Fruit fly (Drosophila melanogaster) whole organism, pupa: Measurements from ENCODE around the gene CG31347.
A peak's percentile ranks its signal among the peaks of the same experiment; 100 is the strongest.

Source experiments
- CG10348 ChIP-seq: fragments of 200-800 bp; sonication (Bioruptor generic); IDR thresholded peaks from 2 replicates; pipeline ENCODE4 v1.3.6; 2022; ENCODE audit warnings: missing biosample characterization, missing genetic modification characterization
- CG12605 ChIP-seq: fragments of 200-800 bp; sonication (Bioruptor generic); IDR thresholded peaks from 2 replicates; pipeline ENCODE4 v1.3.6; 2022; ENCODE audit warnings: missing biosample characterization, missing genetic modification characterization
- CG13204 ChIP-seq: fragments of 200-800 bp; sonication (Bioruptor generic); optimal IDR thresholded peaks from 2 replicates; lab custom pipeline; 2018; ENCODE audit warnings: missing biosample characterization, mild to moderate bottlenecking, missing genetic modification characterization, moderate library complexity
- CG14655 ChIP-seq: fragments of 200-800 bp; sonication (Bioruptor generic); optimal IDR thresholded peaks from 3 replicates; lab custom pipeline; 2017; ENCODE audit warnings: mild to moderate bottlenecking, missing biosample characterization, missing genetic modification reagents, missing genetic modification characterization
- CG15710 ChIP-seq: fragments of 200-800 bp; sonication (Bioruptor generic); optimal IDR thresholded peaks from 2 replicates; lab custom pipeline; 2018; ENCODE audit warnings: missing biosample characterization, mild to moderate bottlenecking, missing genetic modification characterization, moderate library complexity
- CG17806 ChIP-seq: fragments of 200-800 bp; sonication (Bioruptor generic); optimal IDR thresholded peaks from 2 replicates; lab custom pipeline; 2018; ENCODE audit warnings: missing biosample characterization, mild to moderate bottlenecking, missing genetic modification characterization, moderate library complexity
- CG32121 ChIP-seq: fragments of 200-800 bp; sonication (Bioruptor generic); IDR thresholded peaks from 2 replicates; pipeline ENCODE4 v1.3.6; 2022; ENCODE audit warnings: missing biosample characterization, missing genetic modification characterization
- CG34367 ChIP-seq: fragments of 200-800 bp; sonication (Bioruptor generic); optimal IDR thresholded peaks from 2 replicates; lab custom pipeline; 2018; ENCODE audit warnings: missing biosample characterization, mild to moderate bottlenecking, missing genetic modification characterization
- CG4496 ChIP-seq: fragments of 200-800 bp; sonication (Bioruptor generic); IDR thresholded peaks from 3 replicates; pipeline ENCODE4 v1.3.6; 2022; ENCODE audit warnings: missing biosample characterization, missing genetic modification characterization
- CG8159 ChIP-seq: fragments of 200-800 bp; sonication (Bioruptor generic); optimal IDR thresholded peaks from 3 replicates; lab custom pipeline; 2018; ENCODE audit warnings: missing biosample characterization, mild to moderate bottlenecking, missing genetic modification characterization, moderate library complexity
- CG8301 ChIP-seq: fragments of 200-800 bp; sonication (Bioruptor generic); optimal IDR thresholded peaks from 2 replicates; lab custom pipeline; 2018; ENCODE audit warnings: missing biosample characterization, mild to moderate bottlenecking, missing genetic modification characterization
- CG9948 ChIP-seq: fragments of 200-800 bp; sonication (Bioruptor generic); optimal IDR thresholded peaks from 2 replicates; lab custom pipeline; 2018; ENCODE audit warnings: missing biosample characterization, mild to moderate bottlenecking, missing genetic modification characterization, moderate library complexity
- D1 ChIP-seq: fragments of 200-800 bp; sonication (Bioruptor generic); optimal IDR thresholded peaks from 2 replicates; lab custom pipeline; 2018; ENCODE audit warnings: missing biosample characterization, mild to moderate bottlenecking, missing genetic modification characterization, moderate library complexity
- EcR ChIP-seq: fragments of 200-800 bp; sonication (Bioruptor generic); optimal IDR thresholded peaks from 3 replicates; lab custom pipeline; 2019; ENCODE audit warnings: missing biosample characterization, missing genetic modification characterization, mild to moderate bottlenecking, moderate library complexity, missing genetic modification reagents
- Ets98B ChIP-seq: fragments of 200-800 bp; sonication (Bioruptor generic); IDR thresholded peaks from 2 replicates; pipeline ENCODE4 v1.3.6; 2022; ENCODE audit warnings: missing biosample characterization, missing genetic modification characterization
- Pif1A ChIP-seq: fragments of 200-800 bp; sonication (Bioruptor generic); optimal IDR thresholded peaks from 3 replicates; lab custom pipeline; 2016; ENCODE audit warnings: missing biosample characterization, missing genetic modification characterization
- Pif1B ChIP-seq: fragments of 200-800 bp; sonication (Bioruptor generic); optimal IDR thresholded peaks from 3 replicates; lab custom pipeline; 2016; ENCODE audit warnings: missing biosample characterization, missing genetic modification characterization
- Snoo ChIP-seq: fragments of 200-800 bp; sonication (Bioruptor generic); optimal IDR thresholded peaks from 3 replicates; lab custom pipeline; 2017; ENCODE audit warnings: missing biosample characterization, mild to moderate bottlenecking, missing genetic modification characterization, inconsistent platforms
- fd96Ca ChIP-seq: fragments of 200-800 bp; sonication (Bioruptor generic); IDR thresholded peaks from 3 replicates; pipeline ENCODE4 v1.3.6; 2022; ENCODE audit warnings: missing biosample characterization, missing genetic modification characterization
- gl ChIP-seq: fragments of 200-800 bp; sonication (Bioruptor generic); optimal IDR thresholded peaks from 2 replicates; lab custom pipeline; 2018; ENCODE audit warnings: missing biosample characterization, mild to moderate bottlenecking, missing genetic modification characterization
- rn ChIP-seq: fragments of 200-800 bp; sonication (Bioruptor generic); IDR thresholded peaks from 2 replicates; pipeline ENCODE4 v1.3.6; 2022; ENCODE audit warnings: missing biosample characterization, missing genetic modification characterization

The CG31347 gene

DNA sequence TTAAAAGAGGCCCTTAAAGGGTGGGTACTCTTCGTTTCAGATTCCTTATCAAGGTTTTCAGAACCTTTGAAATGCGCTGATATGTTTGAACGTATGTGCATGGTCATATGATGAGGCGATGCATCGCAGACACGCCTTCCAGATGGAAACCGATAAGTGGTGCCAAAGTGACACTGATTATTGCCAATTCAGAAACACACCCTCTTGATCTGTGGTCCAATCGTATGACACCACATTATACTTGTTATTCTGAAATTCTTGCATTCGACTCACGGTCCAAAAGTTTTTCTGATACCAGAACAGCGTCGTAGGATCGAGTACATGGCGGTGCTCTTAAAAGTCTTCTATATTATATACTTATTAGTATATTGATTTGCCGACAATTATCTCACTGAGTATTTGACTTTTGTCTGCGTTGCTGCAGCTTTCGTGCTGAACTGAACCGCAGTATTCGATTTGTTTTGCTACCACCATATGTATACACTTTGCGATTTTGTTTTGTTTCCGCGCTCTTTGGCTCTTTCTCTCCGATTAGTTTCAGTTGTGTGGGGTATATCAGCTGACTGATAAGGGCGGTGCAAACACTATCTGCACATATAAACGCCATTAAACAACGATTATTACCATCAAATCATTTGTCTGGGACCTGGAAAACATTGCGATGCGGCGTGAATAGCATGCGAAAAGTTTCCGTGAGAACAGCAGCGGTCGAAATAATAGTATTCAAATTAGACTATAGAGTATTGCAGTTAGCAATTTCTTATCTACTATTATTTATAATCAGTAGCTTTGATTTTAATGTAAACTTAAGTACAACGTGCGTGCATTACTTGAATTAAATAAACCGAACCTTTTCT is 28.2 kb upstream of the CG31347 start:
- TF ChIP-seq CG12605 (GFP tag; lab: Robert Waterston, UW) (no peak), CG14655 (GFP tag; lab: Kevin White, UChicago) (peak; percentile 4), gl (tag; lab: Kevin White, UChicago) (no peak), rn (GFP tag; lab: Robert Waterston, UW) (no peak), Ets98B (GFP tag; lab: Robert Waterston, UW) (no peak; the same call in 1 of the 2 replicates), Snoo (tag; lab: Kevin White, UChicago) (no peak), CG17806 (no peak), CG15710 (peak; percentile 18)

DNA sequence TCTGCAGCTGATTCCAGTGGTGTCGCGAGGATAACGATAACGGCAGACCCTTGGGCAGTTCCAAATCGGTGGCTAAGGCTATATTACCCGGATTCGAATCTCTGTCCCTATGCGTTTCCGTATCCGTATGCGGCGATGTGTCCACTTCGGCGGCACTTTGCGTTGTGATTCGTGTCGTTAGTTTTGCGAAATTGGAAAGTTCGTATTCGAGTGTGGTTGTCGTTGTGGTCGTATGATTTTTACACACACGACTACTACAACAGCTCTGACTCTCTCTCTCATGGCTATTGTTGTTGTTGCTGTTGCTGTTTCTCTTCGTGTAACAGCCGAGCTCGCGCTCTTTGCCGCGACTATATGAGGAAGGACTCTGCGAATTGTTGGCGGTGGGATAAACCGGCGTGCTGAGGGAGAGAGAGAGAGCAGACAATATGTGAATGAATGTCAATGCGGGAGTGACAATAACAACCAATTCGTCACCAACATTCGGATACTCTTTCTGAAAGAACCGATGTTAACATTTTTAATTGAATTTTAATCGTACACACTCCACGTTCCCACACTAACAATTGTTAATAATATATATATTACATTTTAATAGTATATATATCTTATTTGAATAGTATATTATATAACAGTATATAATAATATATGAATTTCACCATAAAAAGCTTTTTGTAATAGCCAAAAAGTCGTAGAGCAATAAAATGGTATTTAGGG is 27.4 kb upstream of the CG31347 start:
- TF ChIP-seq CG8301 (tag; lab: Kevin White, UChicago) = peak; percentile 47
- no peak for TF ChIP-seq rn (GFP tag; lab: Robert Waterston, UW)
- TF ChIP-seq CG8159 = peak; percentile 78
- TF ChIP-seq CG17806 = peak; percentile 61
- peak; percentile 63 for TF ChIP-seq Ets98B (GFP tag; lab: Robert Waterston, UW)
- TF ChIP-seq CG13204 = peak; percentile 50
- peak; percentile 70 for TF ChIP-seq CG15710
- peak; percentile 61 for TF ChIP-seq CG12605 (GFP tag; lab: Robert Waterston, UW)
- TF ChIP-seq EcR (GFP tag; lab: Kevin White, UChicago) = peak; percentile 18
- peak; percentile 71 for TF ChIP-seq Snoo (tag; lab: Kevin White, UChicago)
- TF ChIP-seq CG10348 (GFP tag; lab: Robert Waterston, UW) = no peak
- TF ChIP-seq CG34367 = peak; percentile 46
- peak; percentile 34; the same call in 1 of the 3 replicates for TF ChIP-seq fd96Ca (GFP tag; lab: Robert Waterston, UW)
- no peak for TF ChIP-seq gl (tag; lab: Kevin White, UChicago)
- peak; percentile 52; the same call in 1 of the 2 replicates for TF ChIP-seq CG32121 (GFP tag; lab: Robert Waterston, UW)
- TF ChIP-seq CG9948 (tag; lab: Kevin White, UChicago) = peak; percentile 61
- TF ChIP-seq Pif1A = peak; percentile 27
- peak; percentile 81 for TF ChIP-seq CG4496 (GFP tag; lab: Robert Waterston, UW)
- peak; percentile 79 for TF ChIP-seq CG14655 (GFP tag; lab: Kevin White, UChicago)
- peak; percentile 71 for TF ChIP-seq Pif1B (GFP tag; lab: Kevin White, UChicago)
- peak; percentile 60 for TF ChIP-seq D1

DNA sequence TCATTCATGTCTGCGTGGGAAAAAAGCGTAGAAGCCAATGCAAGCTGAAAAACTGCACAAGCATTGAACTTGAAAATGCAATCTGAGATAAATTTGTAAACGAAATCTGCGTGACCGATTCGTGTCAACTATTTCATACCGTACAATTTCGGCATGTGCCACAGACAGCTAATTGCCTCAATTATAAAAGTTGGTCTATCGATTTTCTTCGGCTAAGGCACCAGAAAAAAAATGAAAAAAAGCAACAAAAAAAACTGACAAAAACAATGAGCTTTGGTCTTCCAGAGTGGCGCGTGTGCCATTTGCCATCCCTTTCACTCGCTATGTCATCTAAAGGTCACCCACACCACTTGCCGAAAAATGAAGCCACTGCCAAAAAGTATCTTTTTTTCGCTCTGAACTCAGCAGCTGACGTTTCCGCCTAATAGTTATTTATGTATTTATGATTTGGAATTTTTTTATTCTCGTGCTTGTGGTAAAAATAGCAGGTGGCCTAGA is 26.2 kb upstream of the CG31347 start:
- TF ChIP-seq EcR (GFP tag; lab: Kevin White, UChicago) = no peak
- TF ChIP-seq Ets98B (GFP tag; lab: Robert Waterston, UW) = 0 out of 2 replicates have a peak, but pooled peaks have one; percentile 2
- TF ChIP-seq CG13204 = no peak
- no peak for TF ChIP-seq CG32121 (GFP tag; lab: Robert Waterston, UW)
- TF ChIP-seq CG12605 (GFP tag; lab: Robert Waterston, UW) = 0 out of 2 replicates have a peak, but pooled peaks have one; percentile 4
- TF ChIP-seq Pif1B (GFP tag; lab: Kevin White, UChicago) = no peak
- TF ChIP-seq CG8301 (tag; lab: Kevin White, UChicago) = no peak
- no peak for TF ChIP-seq CG14655 (GFP tag; lab: Kevin White, UChicago)
- no peak for TF ChIP-seq CG9948 (tag; lab: Kevin White, UChicago)
- no peak for TF ChIP-seq CG10348 (GFP tag; lab: Robert Waterston, UW)
- TF ChIP-seq, all 21 proteins: peak for 2

DNA sequence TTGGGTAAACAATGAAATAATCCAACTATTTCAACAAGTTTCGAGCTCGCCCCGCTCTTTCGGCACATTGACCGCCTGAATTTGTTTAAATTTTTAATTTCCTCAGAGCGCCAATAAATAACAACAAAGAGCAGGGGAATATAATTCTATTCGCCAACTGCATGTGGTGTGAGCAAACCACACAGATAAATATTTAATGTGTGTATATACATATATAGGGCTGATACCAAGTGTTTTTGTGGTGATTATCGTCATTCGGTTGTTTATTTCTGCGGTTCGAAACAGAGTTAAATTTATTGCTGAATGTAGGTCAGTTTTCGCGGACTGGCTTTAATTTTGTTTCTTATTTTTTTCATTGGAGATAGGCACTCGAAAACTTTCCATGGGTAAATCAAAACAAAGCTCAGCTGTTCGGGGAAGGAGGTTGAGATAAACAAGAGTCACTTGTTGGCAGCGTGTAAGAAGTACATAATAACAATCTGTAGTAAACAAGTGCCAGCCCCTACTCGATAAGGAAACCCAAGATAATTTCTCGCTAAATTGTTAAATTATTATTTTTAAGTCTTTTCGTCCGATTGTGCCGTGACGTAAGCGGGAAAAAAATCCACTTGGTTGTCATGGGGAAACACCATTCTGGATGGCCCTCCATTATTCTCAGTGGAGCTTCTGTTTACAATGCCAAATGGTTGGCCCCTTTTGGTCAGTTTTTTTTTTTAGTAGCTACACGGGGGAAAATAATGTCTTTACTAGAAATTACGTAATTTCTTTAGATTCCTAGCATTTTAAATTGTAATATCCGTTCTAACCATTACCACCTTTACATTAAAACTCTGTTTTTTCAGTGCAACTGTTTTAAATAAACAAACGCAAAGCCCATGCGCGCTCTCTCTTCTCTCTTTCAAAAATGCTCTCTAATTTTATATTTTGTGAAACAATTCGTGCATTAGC is 25.5 kb upstream of the CG31347 start:
- no peak for TF ChIP-seq Snoo (tag; lab: Kevin White, UChicago)
- peak; percentile 61 for TF ChIP-seq CG4496 (GFP tag; lab: Robert Waterston, UW)
- peak; percentile 0 for TF ChIP-seq gl (tag; lab: Kevin White, UChicago)
- peak; percentile 33 for TF ChIP-seq CG8301 (tag; lab: Kevin White, UChicago)
- 0 out of 2 replicates have a peak, but pooled peaks have one; percentile 15 for TF ChIP-seq rn (GFP tag; lab: Robert Waterston, UW)
- peak; percentile 57 for TF ChIP-seq CG14655 (GFP tag; lab: Kevin White, UChicago)
- TF ChIP-seq D1 = no peak
- peak; percentile 24 for TF ChIP-seq CG17806
- no peak; the same call in 1 of the 2 replicates for TF ChIP-seq CG32121 (GFP tag; lab: Robert Waterston, UW)
- TF ChIP-seq CG12605 (GFP tag; lab: Robert Waterston, UW) = 0 out of 2 replicates have a peak, but pooled peaks have one; percentile 20
- no peak for TF ChIP-seq Pif1B (GFP tag; lab: Kevin White, UChicago)
- no peak for TF ChIP-seq EcR (GFP tag; lab: Kevin White, UChicago)
- TF ChIP-seq CG10348 (GFP tag; lab: Robert Waterston, UW) = no peak
- no peak for TF ChIP-seq CG9948 (tag; lab: Kevin White, UChicago)
- TF ChIP-seq fd96Ca (GFP tag; lab: Robert Waterston, UW) = peak; percentile 36; the same call in 1 of the 3 replicates
- TF ChIP-seq CG13204 = no peak
- peak; percentile 26 for TF ChIP-seq CG8159
- TF ChIP-seq Pif1A = peak; percentile 38
- no peak for TF ChIP-seq CG15710
- peak; percentile 61 for TF ChIP-seq Ets98B (GFP tag; lab: Robert Waterston, UW)
